Fruit fly (Drosophila melanogaster): ENCODE measurements around the gene Npl4.

The Npl4 gene

DNA sequence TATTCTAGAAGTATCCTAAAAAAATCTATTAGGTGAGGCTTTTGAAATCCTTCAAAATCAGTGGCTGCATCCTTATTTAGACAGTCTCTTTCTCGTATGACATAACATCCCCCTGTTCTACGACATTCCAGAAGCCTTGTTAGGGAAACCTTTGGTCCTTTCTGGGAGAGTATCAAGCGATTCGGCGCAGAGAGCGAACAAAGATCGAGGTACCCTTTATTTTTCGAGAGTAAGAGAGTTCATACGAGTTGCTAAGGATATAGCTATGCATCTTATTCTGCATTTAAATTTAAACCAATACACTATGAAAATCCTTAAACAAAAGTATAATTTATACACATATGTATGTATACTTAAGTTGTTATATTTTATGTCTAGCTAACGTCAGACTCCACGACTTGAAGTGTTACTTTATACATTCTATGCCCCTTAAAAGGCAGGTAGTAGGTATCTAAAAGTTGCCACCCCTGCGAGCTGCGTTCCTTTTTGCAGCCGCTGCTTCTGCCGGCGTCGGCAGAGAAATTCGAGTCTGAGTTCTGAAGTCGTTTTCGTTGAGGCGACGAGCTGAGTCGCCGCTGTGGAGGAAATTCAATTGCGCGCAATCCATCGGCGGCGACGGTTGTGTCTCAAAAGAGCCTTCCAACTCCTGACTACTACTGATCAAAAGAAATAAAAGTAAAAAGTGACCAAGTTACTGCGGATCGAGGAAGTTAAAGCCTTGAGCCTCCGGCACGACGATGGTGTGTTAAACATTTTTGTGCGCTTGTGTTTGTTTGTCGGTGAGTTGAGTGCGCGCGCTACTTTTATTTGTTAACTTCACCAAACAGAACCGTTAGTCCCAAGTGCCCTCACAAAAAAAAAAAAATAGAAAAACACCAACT lies 13.1 kb upstream of the Npl4 start, which contains the start of gene jigr1 (continued):
- no peak for TF ChIP-seq schlank (tag; optimal IDR thresholded peaks at IDR 0.05)
- no peak for TF ChIP-seq Hr78 (GFP tag; optimal IDR thresholded peaks at IDR 0.05)
- no peak for TF ChIP-seq unpg (GFP tag; optimal IDR thresholded peaks at IDR 0.05)
- TF ChIP-seq Hand (GFP tag; optimal IDR thresholded peaks at IDR 0.05), result no peak
- peak; percentile 42; the same call in 1 of the 2 replicates for TF ChIP-seq CG6689 (GFP tag; IDR thresholded peaks at IDR 0.05)
- TF ChIP-seq CG17359 (tag; optimal IDR thresholded peaks at IDR 0.05), result no peak
- no peak for TF ChIP-seq cwo (GFP tag; optimal IDR thresholded peaks at IDR 0.05)
- TF ChIP-seq Taf1 (GFP tag; IDR thresholded peaks at IDR 0.05), result no peak
- TF ChIP-seq CG18764 (GFP tag; optimal IDR thresholded peaks at IDR 0.05), result no peak
- TF ChIP-seq PHDP (tag; optimal IDR thresholded peaks at IDR 0.05), result no peak
- TF ChIP-seq ci (GFP tag; IDR thresholded peaks at IDR 0.05), result no peak
- no peak for TF ChIP-seq Lhr (GFP tag; optimal IDR thresholded peaks at IDR 0.05)
- no peak for TF ChIP-seq Ravus (GFP tag; IDR thresholded peaks at IDR 0.05)
- TF ChIP-seq Doc3 (GFP tag; IDR thresholded peaks at IDR 0.05; ENCODE audit: partially characterized antibody), result no peak
- no peak for TF ChIP-seq Atf6 (GFP tag; IDR thresholded peaks at IDR 0.05)
- TF ChIP-seq CG33557 (GFP tag; optimal IDR thresholded peaks at IDR 0.05), result peak; percentile 63
- TF ChIP-seq CG3281 (GFP tag; optimal IDR thresholded peaks at IDR 0.05), result no peak
- TF ChIP-seq CG14860 (GFP tag; IDR thresholded peaks at IDR 0.05; ENCODE audit: partially characterized antibody), result no peak
- no peak for TF ChIP-seq slp2 (GFP tag; optimal IDR thresholded peaks at IDR 0.05)
- TF ChIP-seq CrebB (tag; optimal IDR thresholded peaks at IDR 0.05), result no peak
- no peak for TF ChIP-seq btn (GFP tag; optimal IDR thresholded peaks at IDR 0.05)
- peak; percentile 81 for TF ChIP-seq CG4404 (GFP tag; IDR thresholded peaks at IDR 0.05)
- no peak for TF ChIP-seq mld (GFP tag; IDR thresholded peaks at IDR 0.05; ENCODE audit: partially characterized antibody)
- peak; percentile 60 for TF ChIP-seq fd102C (GFP tag; optimal IDR thresholded peaks at IDR 0.05)
- TF ChIP-seq Hr3 (GFP tag; optimal IDR thresholded peaks at IDR 0.05), result peak; percentile 31
- no peak for TF ChIP-seq CG14667 (GFP tag; IDR thresholded peaks at IDR 0.05)
- TF ChIP-seq kay (GFP tag; optimal IDR thresholded peaks at IDR 0.05), result no peak
- TF ChIP-seq gcm (GFP tag; optimal IDR thresholded peaks at IDR 0.05), result peak; percentile 58
- TF ChIP-seq Rx (GFP tag; IDR thresholded peaks at IDR 0.05), result no peak
- no peak for TF ChIP-seq eyg (GFP tag; optimal IDR thresholded peaks at IDR 0.05)
- TF ChIP-seq Rfx (GFP tag; IDR thresholded peaks at IDR 0.05), result no peak
- TF ChIP-seq Hey (tag; optimal IDR thresholded peaks at IDR 0.05), result no peak
- TF ChIP-seq seq (GFP tag; IDR thresholded peaks at IDR 0.05), result no peak
- no peak for TF ChIP-seq CG31224 (GFP tag; IDR thresholded peaks at IDR 0.05)
- peak; percentile 36 for TF ChIP-seq CG4424 (GFP tag; optimal IDR thresholded peaks at IDR 0.05)
- TF ChIP-seq CG9727 (GFP tag; optimal IDR thresholded peaks at IDR 0.05), result peak; percentile 84
- peak; percentile 67 for TF ChIP-seq CG15479 (GFP tag; optimal IDR thresholded peaks at IDR 0.05)
- TF ChIP-seq sens-2 (GFP tag; IDR thresholded peaks at IDR 0.05), result no peak
- TF ChIP-seq CG9876 (GFP tag; optimal IDR thresholded peaks at IDR 0.05), result no peak
- TF ChIP-seq br (optimal IDR thresholded peaks at IDR 0.05), result no peak
- TF ChIP-seq E2f1 (GFP tag; IDR thresholded peaks at IDR 0.05), result no peak
- no peak for TF ChIP-seq hkb (optimal IDR thresholded peaks at IDR 0.05)
- peak; percentile 41; the same call in 1 of the 2 replicates for TF ChIP-seq hkb (GFP tag; IDR thresholded peaks at IDR 0.05)
- TF ChIP-seq CG1602 (GFP tag; optimal IDR thresholded peaks at IDR 0.05), result peak; percentile 47
- peak; percentile 0 for TF ChIP-seq Deaf1 (tag; optimal IDR thresholded peaks at IDR 0.05)
- TF ChIP-seq CG34376 (GFP tag; optimal IDR thresholded peaks at IDR 0.05), result no peak
- TF ChIP-seq Dip2 (GFP tag; IDR thresholded peaks at IDR 0.05), result no peak
- no peak for TF ChIP-seq CG3163 (GFP tag; optimal IDR thresholded peaks at IDR 0.05)
- no peak for TF ChIP-seq tgo (GFP tag; IDR thresholded peaks at IDR 0.05)
- no peak for TF ChIP-seq CG2120 (GFP tag; optimal IDR thresholded peaks at IDR 0.05)
